Worm (Caenorhabditis elegans): ENCODE measurements around the gene gcy-1.

Gene gcy-1

DNA sequence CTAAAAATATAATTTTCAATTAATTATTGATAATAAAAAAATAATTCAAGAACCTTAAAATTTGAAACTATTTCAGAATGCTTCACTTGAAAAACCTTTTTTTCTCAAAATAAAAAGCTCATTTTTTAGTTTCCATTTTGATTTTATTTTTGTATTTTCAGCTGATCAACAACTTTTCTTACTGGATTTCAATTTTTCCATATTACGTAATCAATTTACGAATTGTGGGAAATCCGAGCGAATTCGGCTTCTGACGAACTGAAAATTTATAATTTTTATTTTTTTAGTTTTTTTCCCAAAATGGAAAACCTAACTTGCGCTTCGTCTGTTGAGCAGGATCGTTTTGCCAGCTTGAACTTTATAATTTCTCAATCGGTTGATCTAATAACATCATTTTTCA lies 20.7 kb upstream of the gcy-1 start, which contains the start of gene sra-8:
sra-8 (plus strand) TSS at position 301 of the 400 bp plus-strand sequence.
- no peak for TF ChIP-seq W03F9.2 (tag; optimal IDR thresholded peaks at IDR 0.05)
- TF ChIP-seq dao-5 (tag; optimal IDR thresholded peaks at IDR 0.05) = no peak
- no peak for TF ChIP-seq him-1 (tag; optimal IDR thresholded peaks at IDR 0.05)

DNA sequence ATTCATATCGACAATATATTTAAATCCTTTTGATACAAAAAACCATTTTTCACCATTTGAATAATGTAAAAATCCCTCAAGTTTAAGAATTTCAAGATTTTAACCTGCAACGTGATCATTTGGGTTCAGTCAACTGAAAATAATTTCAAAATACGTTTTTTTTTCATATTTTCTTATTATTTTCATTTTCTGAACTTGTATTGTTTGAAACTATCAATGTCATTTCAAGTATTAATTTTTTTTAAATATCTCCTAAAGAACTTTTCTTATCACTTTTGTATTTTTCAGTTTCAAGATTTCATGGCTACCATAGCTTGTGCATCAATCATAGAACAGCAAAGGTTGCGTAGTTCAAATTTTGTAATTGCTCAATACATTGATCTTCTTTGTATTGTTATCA lies 15.3 kb upstream of the gcy-1 start, which contains the start of gene sra-9:
sra-9 (plus strand) TSS at position 301 of the 400 bp plus-strand sequence.
- TF ChIP-seq W03F9.2 (tag; optimal IDR thresholded peaks at IDR 0.05) = no peak
- no peak for TF ChIP-seq him-1 (tag; optimal IDR thresholded peaks at IDR 0.05)
- TF ChIP-seq dao-5 (tag; optimal IDR thresholded peaks at IDR 0.05) = no peak

DNA sequence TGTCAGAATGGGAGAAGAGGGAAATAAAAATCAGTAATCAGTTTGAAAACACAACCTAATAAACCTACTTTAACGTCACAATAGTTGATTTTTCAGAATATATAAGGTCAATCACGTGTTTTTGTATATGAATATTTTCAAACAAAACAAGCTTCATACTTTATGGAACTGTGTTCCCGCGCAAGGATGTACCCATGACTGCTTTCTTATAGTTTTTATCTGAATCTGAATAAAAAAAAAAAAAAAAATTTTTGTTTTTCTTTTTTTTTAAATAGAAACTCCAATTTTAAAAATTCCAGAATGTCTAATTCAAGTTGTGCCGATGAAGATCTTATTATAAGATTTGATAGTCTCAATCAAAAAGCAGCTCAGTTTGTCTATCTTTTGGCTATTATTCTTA lies 11.7 kb upstream of the gcy-1 start, which contains the start of gene sra-2:
sra-2 (plus strand) TSS at position 301 of the 400 bp plus-strand sequence.
- TF ChIP-seq him-1 (tag; optimal IDR thresholded peaks at IDR 0.05) (no peak), dao-5 (tag; optimal IDR thresholded peaks at IDR 0.05) (no peak), W03F9.2 (tag; optimal IDR thresholded peaks at IDR 0.05) (no peak)

DNA sequence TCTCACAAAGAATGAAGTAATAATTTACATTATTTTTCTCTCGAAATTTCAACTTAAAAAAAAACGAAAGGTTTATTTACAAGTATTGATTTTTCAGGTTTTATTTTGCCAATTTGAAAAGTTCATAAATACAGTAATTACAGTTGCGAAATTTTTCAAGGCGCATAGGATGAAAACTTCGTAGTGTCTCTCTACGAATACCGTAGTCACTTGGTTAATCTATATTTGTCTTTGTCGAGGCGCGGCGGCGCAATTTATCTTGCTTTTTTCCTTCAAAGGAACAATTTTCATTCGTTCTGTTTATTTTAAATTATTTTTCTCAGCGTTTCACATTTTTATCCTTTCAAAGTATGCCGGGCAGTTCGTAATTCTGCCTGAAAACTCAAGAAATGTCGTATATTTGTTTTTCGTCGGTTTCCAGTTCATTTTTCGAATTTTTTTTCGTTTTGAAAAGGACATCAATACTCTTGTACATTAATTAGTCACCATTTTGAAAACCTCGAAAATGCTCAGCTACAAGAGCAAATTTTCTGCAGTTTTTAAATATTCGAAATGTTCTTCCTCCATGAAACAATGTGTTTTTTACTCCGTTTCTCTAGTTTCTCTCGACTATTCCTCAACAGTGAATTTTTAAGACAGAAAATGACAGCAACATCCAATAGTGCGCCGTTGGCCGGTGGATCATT lies 6.9 kb upstream of the gcy-1 start, which contains the start of gene mex-6:
mex-6 (plus strand) TSS at position 636 of the 686 bp plus-strand sequence.
- no peak for TF ChIP-seq dao-5 (tag; optimal IDR thresholded peaks at IDR 0.05)
- no peak for TF ChIP-seq him-1 (tag; optimal IDR thresholded peaks at IDR 0.05)
- TF ChIP-seq W03F9.2 (tag; optimal IDR thresholded peaks at IDR 0.05) = no peak

DNA sequence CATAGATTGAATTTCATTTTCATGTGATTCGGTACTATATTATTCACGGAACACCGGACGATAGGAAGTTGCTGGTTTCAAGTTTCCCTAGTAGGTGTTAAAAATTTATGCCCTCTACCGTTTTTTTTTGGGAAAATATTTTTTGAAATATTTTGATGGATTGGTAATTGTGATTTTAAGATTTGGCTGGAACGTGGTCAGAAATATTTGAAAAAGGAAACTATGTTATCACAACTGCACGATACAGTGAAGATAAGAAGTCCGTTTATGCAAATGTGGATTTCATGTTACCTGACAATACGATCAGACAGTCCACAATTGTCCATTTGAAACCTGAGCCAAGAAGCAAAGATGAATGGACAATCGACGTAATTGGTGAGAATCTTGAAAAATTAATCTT lies 6.2 kb upstream of the gcy-1 start, which contains the start of gene AH6.17:
AH6.17 (plus strand) TSS at position 185 of the 400 bp plus-strand sequence.
- TF ChIP-seq W03F9.2 (tag; optimal IDR thresholded peaks at IDR 0.05) (no peak), him-1 (tag; optimal IDR thresholded peaks at IDR 0.05) (no peak), dao-5 (tag; optimal IDR thresholded peaks at IDR 0.05) (no peak)

DNA sequence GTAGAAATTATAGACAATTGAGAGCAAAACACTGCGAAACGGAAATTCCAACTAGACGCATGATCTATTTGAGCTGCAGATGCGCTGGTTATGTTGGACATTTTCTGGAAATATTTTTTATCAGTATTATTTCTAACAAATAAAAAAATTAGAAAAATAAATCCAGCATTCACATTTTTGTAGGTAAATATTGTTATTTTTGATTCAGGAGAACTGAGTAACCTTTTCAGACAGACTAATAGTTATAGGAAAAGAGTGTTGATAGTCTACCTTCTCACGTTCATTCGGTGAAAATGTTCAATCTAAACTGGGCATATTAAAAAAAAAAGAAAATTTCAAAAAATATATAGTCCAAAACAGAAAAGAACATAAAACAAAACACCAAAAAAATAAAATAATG lies 4.8 kb upstream of the gcy-1 start, which contains the start of gene sra-1:
sra-1 (minus strand) TSS at position 101 of the 400 bp plus-strand sequence.
- no peak for TF ChIP-seq dao-5 (tag; optimal IDR thresholded peaks at IDR 0.05)
- no peak for TF ChIP-seq W03F9.2 (tag; optimal IDR thresholded peaks at IDR 0.05)
- TF ChIP-seq him-1 (tag; optimal IDR thresholded peaks at IDR 0.05) = no peak

DNA sequence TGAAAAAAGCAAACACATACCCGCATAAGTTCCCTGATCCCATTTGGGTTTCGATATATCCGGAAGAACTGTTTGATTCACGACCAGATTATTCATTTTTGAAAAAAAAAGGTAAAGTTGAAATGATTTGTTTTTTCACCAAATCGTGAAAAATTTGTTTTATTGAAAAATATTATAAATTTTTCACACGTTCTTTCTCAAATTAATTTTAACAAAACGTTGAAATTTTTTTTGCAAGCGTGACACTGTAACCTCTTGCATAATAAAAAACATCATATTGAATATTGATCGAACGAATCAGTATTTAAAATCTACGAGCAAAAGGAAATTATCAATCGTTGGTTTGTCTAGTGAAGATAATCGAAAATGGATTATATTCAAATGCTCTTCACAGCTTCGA lies 2.0 kb upstream of the gcy-1 start, which contains the start of the genes sfxn-1.1 and AH6.3:
sfxn-1.1 (minus strand) TSS at position 101 of the 400 bp plus-strand sequence.
AH6.3 (plus strand) TSS at position 275 of the 400 bp plus-strand sequence.
- no peak for TF ChIP-seq W03F9.2 (tag; optimal IDR thresholded peaks at IDR 0.05)
- TF ChIP-seq dao-5 (tag; optimal IDR thresholded peaks at IDR 0.05) = no peak
- no peak for TF ChIP-seq him-1 (tag; optimal IDR thresholded peaks at IDR 0.05)

DNA sequence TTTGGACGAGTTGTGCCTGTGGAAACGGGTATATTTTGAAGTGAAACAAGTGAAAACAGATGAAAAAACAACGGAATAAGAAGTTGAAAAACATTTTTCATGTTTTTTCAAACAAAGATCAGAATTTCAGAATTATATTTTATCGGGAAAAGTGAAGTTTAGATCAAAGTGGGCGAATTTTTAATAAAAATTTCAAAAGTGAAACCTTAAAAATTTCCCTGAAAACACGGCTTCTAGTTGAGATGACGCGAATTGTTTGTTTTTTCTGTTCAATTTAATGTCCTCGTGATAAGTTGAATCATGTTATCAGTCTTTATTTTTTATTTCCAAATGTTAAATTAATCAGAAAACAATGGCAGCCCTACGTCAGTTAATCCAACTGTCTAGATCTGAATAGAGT lies 9.6 kb downstream of the gcy-1 start, which contains the start of gene gcy-3:
gcy-3 (minus strand) TSS at position 101 of the 400 bp plus-strand sequence.
- TF ChIP-seq him-1 (tag; optimal IDR thresholded peaks at IDR 0.05) (no peak), W03F9.2 (tag; optimal IDR thresholded peaks at IDR 0.05) (no peak), dao-5 (tag; optimal IDR thresholded peaks at IDR 0.05) (no peak)

DNA sequence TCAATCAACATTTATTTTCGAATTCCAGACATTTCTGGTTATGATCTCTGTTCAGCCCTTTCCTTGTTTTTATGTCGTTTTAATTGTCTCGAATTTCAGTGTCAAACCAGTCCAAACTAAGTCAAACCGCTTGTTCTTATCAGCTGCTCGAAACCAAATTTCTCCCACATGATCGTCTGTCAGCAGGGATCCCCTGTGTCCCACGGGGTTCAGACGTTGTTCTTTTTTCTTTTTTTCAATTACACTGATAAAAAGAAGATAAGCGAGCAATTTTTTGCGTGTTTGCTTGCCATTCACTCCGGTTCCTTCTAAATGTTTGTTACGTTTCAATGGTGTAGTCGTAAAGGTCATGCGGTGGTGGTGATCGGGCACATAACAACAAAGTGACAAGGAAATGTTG lies 14.8 kb downstream of the gcy-1 start:
- no peak for TF ChIP-seq W03F9.2 (tag; optimal IDR thresholded peaks at IDR 0.05)
- TF ChIP-seq him-1 (tag; optimal IDR thresholded peaks at IDR 0.05) = no peak
- TF ChIP-seq dao-5 (tag; optimal IDR thresholded peaks at IDR 0.05) = no peak

DNA sequence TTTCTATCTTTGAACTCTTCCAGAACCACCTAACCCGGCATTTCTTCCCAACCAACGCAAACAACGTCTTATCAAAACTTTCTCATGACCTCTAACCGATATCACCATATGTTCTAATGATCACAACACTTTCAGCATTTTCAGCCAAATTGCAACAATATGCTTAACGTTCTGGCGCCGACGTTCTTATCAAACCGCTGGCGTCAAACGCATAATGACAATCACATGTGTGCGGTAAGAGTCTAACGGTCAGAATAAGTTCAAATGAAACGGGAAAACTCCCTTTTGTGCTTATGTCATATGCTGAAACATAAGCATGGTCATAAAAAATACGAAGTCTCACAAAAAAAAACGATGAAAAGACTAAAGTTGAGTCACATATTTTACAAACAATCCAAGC lies 15.8 kb downstream of the gcy-1 start:
- TF ChIP-seq dao-5 (tag; optimal IDR thresholded peaks at IDR 0.05) = no peak
- TF ChIP-seq W03F9.2 (tag; optimal IDR thresholded peaks at IDR 0.05) = no peak
- no peak for TF ChIP-seq him-1 (tag; optimal IDR thresholded peaks at IDR 0.05)

DNA sequence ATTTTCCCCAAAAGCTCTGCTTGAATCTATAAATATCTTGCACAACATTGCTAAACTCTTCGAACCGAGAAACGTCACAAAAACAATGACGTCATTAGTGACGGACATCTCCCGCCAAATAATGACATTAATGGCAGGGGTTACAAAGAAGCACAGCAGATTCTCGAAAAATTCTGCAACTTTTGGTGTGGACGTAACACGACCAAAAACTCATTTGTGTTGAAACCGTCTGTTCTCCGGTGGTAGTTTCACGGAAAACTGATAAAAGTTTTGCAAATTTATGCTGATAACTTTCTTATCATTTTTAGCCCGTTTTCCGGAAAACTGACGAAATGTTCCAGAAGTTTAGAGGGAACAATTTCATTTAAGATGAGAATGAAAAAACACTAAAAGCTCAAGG lies 18.1 kb downstream of the gcy-1 start:
- no peak for TF ChIP-seq dao-5 (tag; optimal IDR thresholded peaks at IDR 0.05)
- TF ChIP-seq W03F9.2 (tag; optimal IDR thresholded peaks at IDR 0.05) = no peak
- TF ChIP-seq him-1 (tag; optimal IDR thresholded peaks at IDR 0.05) = no peak

DNA sequence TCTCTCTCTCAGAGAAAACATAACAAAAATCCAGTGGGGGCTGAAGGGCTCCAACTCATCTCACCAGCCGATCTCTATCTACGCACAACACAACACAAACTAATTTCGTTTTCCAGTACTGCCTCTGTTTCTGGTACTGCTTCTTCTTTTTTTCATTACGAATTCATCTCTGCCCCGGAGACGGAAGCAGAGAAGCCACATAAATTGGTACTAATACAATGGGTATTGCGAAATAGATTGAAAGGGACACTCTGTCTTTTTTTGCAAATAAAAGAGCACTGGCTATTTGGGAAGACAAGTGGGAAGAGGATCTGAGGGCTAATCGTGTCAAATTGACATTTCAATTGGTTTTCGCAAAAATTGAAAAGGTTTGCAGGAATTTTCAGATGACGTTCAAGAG lies 19.4 kb downstream of the gcy-1 start:
- no peak for TF ChIP-seq him-1 (tag; optimal IDR thresholded peaks at IDR 0.05)
- no peak for TF ChIP-seq dao-5 (tag; optimal IDR thresholded peaks at IDR 0.05)
- no peak for TF ChIP-seq W03F9.2 (tag; optimal IDR thresholded peaks at IDR 0.05)

DNA sequence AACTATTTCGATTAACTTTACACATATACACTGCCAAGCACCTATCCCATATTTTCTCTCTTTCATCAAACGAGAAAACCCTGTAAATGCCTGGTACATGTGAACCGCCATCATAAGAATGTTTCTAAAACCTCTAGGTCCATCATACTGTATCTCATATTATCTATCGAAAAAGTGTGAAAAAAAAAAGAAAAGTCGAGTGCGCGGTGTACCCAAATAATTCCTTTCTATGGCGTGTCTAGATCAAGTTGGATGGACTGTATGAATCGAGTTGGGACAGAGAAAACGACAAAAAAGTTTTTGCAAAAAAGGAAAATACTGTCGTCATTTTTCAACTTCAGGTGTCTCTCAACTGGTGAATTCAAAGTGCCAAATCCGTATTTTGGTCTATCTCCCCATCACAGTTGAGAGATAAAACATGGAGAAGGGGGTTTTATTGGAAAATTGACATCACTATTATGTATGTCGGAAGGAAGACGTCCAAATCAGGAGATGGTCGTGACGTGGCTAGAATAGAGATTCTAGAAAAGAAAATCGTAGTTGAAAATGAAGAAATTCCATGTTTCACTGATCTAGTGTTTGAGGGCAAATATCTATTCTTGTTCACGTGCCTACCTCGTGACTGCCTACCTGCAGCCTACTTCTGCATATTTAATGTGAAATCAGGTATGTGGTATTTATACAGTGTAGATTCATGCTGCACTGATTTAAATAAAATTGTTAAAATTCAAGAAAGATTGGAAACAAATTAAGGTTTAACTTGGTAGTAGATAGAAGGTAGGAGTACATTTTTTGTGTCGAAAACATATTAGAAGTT lies 23.3 kb downstream of the gcy-1 start:
- TF ChIP-seq W03F9.2 (tag; optimal IDR thresholded peaks at IDR 0.05) (no peak), him-1 (tag; optimal IDR thresholded peaks at IDR 0.05) (no peak), dao-5 (tag; optimal IDR thresholded peaks at IDR 0.05) (no peak)

DNA sequence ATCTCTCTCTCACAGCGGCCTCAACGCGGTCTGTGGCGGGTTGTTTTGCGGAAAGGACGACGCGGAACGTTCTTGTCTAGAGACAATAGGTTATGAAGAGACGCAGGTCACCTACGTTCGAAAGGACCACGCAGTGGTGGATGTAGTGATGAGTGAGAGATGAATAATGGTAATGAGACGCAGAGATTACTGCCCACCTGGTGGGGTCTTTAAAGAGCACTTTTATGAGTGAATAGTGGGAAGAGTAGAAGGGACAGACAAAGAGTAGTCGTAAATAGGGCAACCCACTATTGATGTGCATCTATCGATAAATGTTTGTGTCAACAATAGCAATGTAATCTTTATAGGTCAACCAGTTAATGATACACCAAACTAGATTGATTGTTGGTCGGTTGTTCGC lies 25.7 kb downstream of the gcy-1 start:
- no peak for TF ChIP-seq W03F9.2 (tag; optimal IDR thresholded peaks at IDR 0.05)
- TF ChIP-seq him-1 (tag; optimal IDR thresholded peaks at IDR 0.05) = no peak
- no peak for TF ChIP-seq dao-5 (tag; optimal IDR thresholded peaks at IDR 0.05)
